Fruit fly (Drosophila melanogaster): ENCODE measurements around the gene CG12540.

DNA sequence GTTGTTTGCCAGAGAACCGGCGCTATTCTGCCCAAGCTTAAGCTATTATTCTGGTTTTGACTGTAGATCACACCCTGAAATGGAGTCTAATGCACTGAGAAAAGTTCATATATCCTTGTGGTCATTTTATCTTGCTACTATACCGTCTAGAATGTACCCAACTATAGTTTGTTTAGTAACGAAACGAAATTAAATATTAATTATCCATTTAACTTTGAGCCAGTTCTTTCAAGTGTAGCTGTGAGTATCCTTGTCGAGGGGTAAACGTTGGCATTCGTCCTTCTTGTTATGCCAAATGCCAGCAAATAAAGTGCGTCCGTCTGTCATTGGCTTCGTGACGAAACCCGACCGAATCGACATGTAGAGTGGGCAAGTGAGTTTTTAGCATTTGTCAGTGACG, 49.1 kb upstream of the CG12540 start:
- peak; percentile 53 for TF ChIP-seq abd-A (tag; optimal IDR thresholded peaks at IDR 0.05)
- peak; percentile 26; the same call in 1 of the 2 replicates for TF ChIP-seq ranshi (GFP tag; IDR thresholded peaks at IDR 0.05)
- TF ChIP-seq CG13775 (GFP tag; optimal IDR thresholded peaks at IDR 0.05) = no peak
- no peak for TF ChIP-seq tio (GFP tag; optimal IDR thresholded peaks at IDR 0.05)
- no peak for TF ChIP-seq p53 (GFP tag; optimal IDR thresholded peaks at IDR 0.05)
- no peak for TF ChIP-seq luna (GFP tag; optimal IDR thresholded peaks at IDR 0.05)
- no peak for TF ChIP-seq YL-1 (GFP tag; optimal IDR thresholded peaks at IDR 0.05)
- no peak for TF ChIP-seq ERR (GFP tag; optimal IDR thresholded peaks at IDR 0.05)
- no peak for TF ChIP-seq NFAT (GFP tag; IDR thresholded peaks at IDR 0.05)

Measured in whole organism, embryonic.